Fruit fly (Drosophila melanogaster): ENCODE measurements around the gene CG6923.

dm6 chr3R:11735337-11735736, 14.5 kb downstream of the CG6923 start, which contains the start of gene CG14721:
- TF ChIP-seq CG14711 (tag; optimal IDR thresholded peaks at IDR 0.05) (peak; percentile 7), toe (GFP tag; optimal IDR thresholded peaks at IDR 0.05) (no peak), Crg-1 (GFP tag; optimal IDR thresholded peaks at IDR 0.05) (no peak), CG1620 (GFP tag; optimal IDR thresholded peaks at IDR 0.05) (peak; percentile 5), cic (GFP tag; optimal IDR thresholded peaks at IDR 0.05) (no peak)
